Worm (Caenorhabditis elegans) whole organism, L3 larva: ENCODE data around the gene srv-4.
A peak's percentile ranks its signal among the peaks of the same experiment; 100 is the strongest.

Experiments
- ceh-28 ChIP-seq: fragments of 150-350 bp; optimal IDR thresholded peaks from 2 replicates; lab custom pipeline; 2014; ENCODE audit warnings: missing biosample characterization, missing genetic modification reagents, missing genetic modification characterization
- egl-5 ChIP-seq: fragments of 150-350 bp; optimal IDR thresholded peaks from 2 replicates; lab custom pipeline; 2017; ENCODE audit warnings: missing biosample characterization, missing genetic modification reagents, missing genetic modification characterization, inconsistent platforms
- nhr-25 ChIP-seq: sonication (generic microtip); optimal IDR thresholded peaks from 2 replicates; lab custom pipeline; 2017; ENCODE audit warnings: missing biosample characterization, missing genetic modification characterization

DNA sequence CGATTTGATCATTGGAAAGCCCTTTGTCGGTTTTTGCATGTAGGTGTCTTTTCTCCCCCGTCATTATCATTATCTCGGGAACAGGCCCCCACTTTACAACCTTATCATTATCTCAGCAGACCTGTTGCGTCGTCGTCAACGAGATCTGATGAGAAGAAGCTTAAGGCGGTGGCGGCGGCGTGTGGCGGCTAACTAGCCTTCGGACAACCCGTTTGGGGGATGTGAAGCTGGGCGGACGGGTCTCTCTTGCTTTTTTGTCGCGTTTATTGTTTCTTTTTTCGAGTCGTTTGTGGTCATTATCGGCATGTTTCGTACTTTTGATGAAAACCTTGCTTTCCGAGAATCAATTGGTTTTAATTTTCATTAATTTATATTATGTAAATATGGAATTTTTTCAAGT, 11.8 kb upstream of the srv-4 start:
- no peak for TF ChIP-seq egl-5 (tag; lab: Kevin White, UChicago)
- TF ChIP-seq nhr-25 (tag; lab: Kevin White, UChicago): peak; percentile 54
- no peak for TF ChIP-seq ceh-28 (tag; lab: Kevin White, UChicago)
